Worm (Caenorhabditis elegans) whole organism, young adult: Measurements from ENCODE around the gene Y53C12A.6.

Experiments
- B0019.2 ChIP-seq: fragments of 200-800 bp; sonication (Bioruptor generic); conservative IDR thresholded peaks from 2 replicates; pipeline ENCODE4 v1.3.6; 2022; ENCODE audit warnings: missing genetic modification reagents, missing genetic modification characterization, missing compliant biosample characterization
- B0035.1 ChIP-seq: sonication (generic microtip); optimal IDR thresholded peaks from 2 replicates; lab custom pipeline; 2016; ENCODE audit warnings: missing genetic modification characterization, mild to moderate bottlenecking, missing compliant biosample characterization, missing genotype, missing genetic modification reagents
- C06A6.2 ChIP-seq: fragments of 200-800 bp; sonication (Bioruptor generic); conservative IDR thresholded peaks from 2 replicates; pipeline ENCODE4 v1.3.6; 2022; ENCODE audit warnings: missing genetic modification characterization, missing compliant biosample characterization
- F33H1.4 ChIP-seq: fragments of 200-800 bp; sonication (Bioruptor generic); IDR thresholded peaks from 2 replicates; pipeline ENCODE4 v1.3.6; 2022; ENCODE audit warnings: missing genetic modification reagents, missing genetic modification characterization, missing compliant biosample characterization
- F39B2.1 ChIP-seq: fragments of 200-800 bp; sonication (Bioruptor generic); IDR thresholded peaks from 2 replicates; pipeline ENCODE4 v1.3.6; 2022; ENCODE audit warnings: missing genetic modification reagents, missing genetic modification characterization, missing compliant biosample characterization
- K11D2.4 ChIP-seq: fragments of 200-800 bp; sonication (Bioruptor generic); IDR thresholded peaks from 2 replicates; pipeline ENCODE4 v1.3.6; 2022; ENCODE audit warnings: missing genetic modification reagents, missing genetic modification characterization, missing compliant biosample characterization
- Y56A3A.18 ChIP-seq: fragments of 200-800 bp; sonication (Bioruptor generic); IDR thresholded peaks from 2 replicates; pipeline ENCODE4 v1.3.6; 2022; ENCODE audit warnings: missing genetic modification reagents, missing genetic modification characterization, missing compliant biosample characterization
- Y67H2A.10 ChIP-seq: fragments of 200-800 bp; sonication (Bioruptor generic); conservative IDR thresholded peaks from 2 replicates; pipeline ENCODE4 v1.3.6; 2022; ENCODE audit warnings: missing genetic modification reagents, missing genetic modification characterization, missing compliant biosample characterization
- Y95B8A.8 ChIP-seq: fragments of 200-800 bp; sonication (Bioruptor generic); IDR thresholded peaks from 2 replicates; pipeline ENCODE4 v1.3.6; 2022; ENCODE audit warnings: missing genetic modification reagents, missing genetic modification characterization, missing compliant biosample characterization
- ama-1 ChIP-seq, 3 experiments: fragments of 150-350 bp in 1 of 3; sonication (generic microtip) in 2 of 3; optimal IDR thresholded peaks; 2 replicates each; lab custom pipeline; 2014 to 2018; ENCODE audit warnings: missing biosample characterization in 2 of 3, missing genetic modification characterization in 2 of 3, missing genetic modification reagents in 2 of 3
- atf-7 ChIP-seq: sonication (generic microtip); optimal IDR thresholded peaks from 2 replicates; lab custom pipeline; 2017; ENCODE audit warnings: mild to moderate bottlenecking, missing genetic modification characterization, missing compliant biosample characterization
- attf-6 ChIP-seq: fragments of 200-800 bp; sonication (Bioruptor generic); IDR thresholded peaks from 2 replicates; pipeline ENCODE4 v1.3.6; 2022; ENCODE audit warnings: missing genetic modification reagents, missing genetic modification characterization, missing compliant biosample characterization
- cebp-1 ChIP-seq, 2 experiments: fragments of 200-800 bp in 1 of 2; sonication (Bioruptor generic) in 1 of 2; sonication (generic microtip) in 1 of 2; IDR thresholded peaks in 1 of 2; optimal IDR thresholded peaks in 1 of 2; 2 replicates each; pipeline versions ENCODE4 v1.3.6 to Lab custom; 2017 to 2022; ENCODE audit warnings: missing compliant biosample characterization in 2 of 2, missing genetic modification characterization in 2 of 2, mild to moderate bottlenecking in 1 of 2, missing genetic modification reagents in 1 of 2, moderate library complexity in 1 of 2
- ceh-27 ChIP-seq: fragments of 200-800 bp; sonication (Bioruptor generic); optimal IDR thresholded peaks from 2 replicates; lab custom pipeline; 2018; ENCODE audit warnings: mild to moderate bottlenecking, missing genetic modification characterization, moderate library complexity, missing compliant biosample characterization
- chd-7 ChIP-seq: sonication (generic microtip); optimal IDR thresholded peaks from 2 replicates; lab custom pipeline; 2016; ENCODE audit warnings: mild to moderate bottlenecking, missing genetic modification characterization, moderate library complexity, missing compliant biosample characterization
- die-1 ChIP-seq: sonication (generic microtip); optimal IDR thresholded peaks from 2 replicates; lab custom pipeline; 2016; ENCODE audit warnings: missing genotype, mild to moderate bottlenecking, missing genetic modification characterization, missing compliant biosample characterization
- efl-1 ChIP-seq: fragments of 150-350 bp; optimal IDR thresholded peaks from 2 replicates; lab custom pipeline; 2014; ENCODE audit warnings: missing biosample characterization, missing genetic modification reagents, missing genetic modification characterization
- egrh-3 ChIP-seq: fragments of 200-800 bp; sonication (Bioruptor generic); IDR thresholded peaks from 2 replicates; pipeline ENCODE4 v1.3.6; 2022; ENCODE audit warnings: missing genetic modification reagents, missing genetic modification characterization, missing compliant biosample characterization
- fkh-3 ChIP-seq: sonication (generic microtip); optimal IDR thresholded peaks from 2 replicates; lab custom pipeline; 2016; ENCODE audit warnings: mild to moderate bottlenecking, missing genetic modification characterization, missing compliant biosample characterization
- hlh-12 ChIP-seq: sonication (generic microtip); optimal IDR thresholded peaks from 2 replicates; lab custom pipeline; 2016; ENCODE audit warnings: missing genetic modification characterization, missing compliant biosample characterization
- hlh-26 ChIP-seq: fragments of 200-800 bp; sonication (Bioruptor generic); conservative IDR thresholded peaks from 2 replicates; pipeline ENCODE4 v1.3.6; 2022; ENCODE audit warnings: missing genetic modification reagents, missing genetic modification characterization, missing compliant biosample characterization
- hmg-20 ChIP-seq: fragments of 200-800 bp; sonication (Bioruptor generic); IDR thresholded peaks from 2 replicates; pipeline ENCODE4 v1.3.6; 2022; ENCODE audit warnings: missing genetic modification reagents, missing genetic modification characterization, missing compliant biosample characterization
- hsf-1 ChIP-seq: fragments of 200-800 bp; sonication (Bioruptor generic); IDR thresholded peaks from 2 replicates; pipeline ENCODE4 v1.3.6; 2022; ENCODE audit warnings: missing genetic modification reagents, missing genetic modification characterization, missing compliant biosample characterization
- lsl-1 ChIP-seq: fragments of 200-800 bp; sonication (Bioruptor generic); optimal IDR thresholded peaks from 2 replicates; lab custom pipeline; 2018; ENCODE audit warnings: mild to moderate bottlenecking, missing genetic modification characterization, moderate library complexity, missing compliant biosample characterization
- lsy-27 ChIP-seq: sonication (generic microtip); optimal IDR thresholded peaks from 2 replicates; lab custom pipeline; 2017; ENCODE audit warnings: missing genetic modification characterization, mild to moderate bottlenecking, missing compliant biosample characterization, antibody characterized with exemption, missing genotype, borderline replicate concordance; ENCODE audit not compliant: insufficient read depth
- madf-6 ChIP-seq: fragments of 200-800 bp; sonication (Bioruptor generic); IDR thresholded peaks from 2 replicates; pipeline ENCODE4 v1.3.6; 2022; ENCODE audit warnings: missing genetic modification reagents, missing genetic modification characterization, missing compliant biosample characterization
- nfya-1 ChIP-seq: sonication (generic microtip); optimal IDR thresholded peaks from 2 replicates; lab custom pipeline; 2017; ENCODE audit warnings: antibody characterized with exemption, missing compliant biosample characterization, missing genetic modification characterization, borderline replicate concordance; ENCODE audit not compliant: insufficient read depth
- nhr-120 ChIP-seq: fragments of 200-800 bp; sonication (Bioruptor generic); IDR thresholded peaks from 2 replicates; pipeline ENCODE4 v1.3.6; 2022; ENCODE audit warnings: missing genetic modification characterization, missing compliant biosample characterization
- nhr-27 ChIP-seq: fragments of 200-800 bp; sonication (Bioruptor generic); optimal IDR thresholded peaks from 2 replicates; lab custom pipeline; 2018; ENCODE audit warnings: mild to moderate bottlenecking, missing genetic modification characterization, moderate library complexity, missing compliant biosample characterization
- nhr-80 ChIP-seq: sonication (generic microtip); optimal IDR thresholded peaks from 2 replicates; lab custom pipeline; 2016; ENCODE audit warnings: missing genetic modification characterization, missing compliant biosample characterization
- pbrm-1 ChIP-seq: fragments of 200-800 bp; sonication (Bioruptor generic); IDR thresholded peaks from 2 replicates; pipeline ENCODE4 v1.3.6; 2022; ENCODE audit warnings: missing genetic modification reagents, missing genetic modification characterization, missing compliant biosample characterization
- rcor-1 ChIP-seq: fragments of 200-800 bp; sonication (Bioruptor generic); IDR thresholded peaks from 2 replicates; pipeline ENCODE4 v1.3.6; 2022; ENCODE audit warnings: missing genetic modification reagents, missing genetic modification characterization, missing compliant biosample characterization
- repo-1 ChIP-seq: sonication (generic microtip); optimal IDR thresholded peaks from 2 replicates; lab custom pipeline; 2017; ENCODE audit warnings: mild to moderate bottlenecking, missing genetic modification characterization, missing compliant biosample characterization
- rpc-1 ChIP-seq, 2 experiments: fragments of 150-350 bp in 1 of 2; sonication (generic microtip) in 1 of 2; optimal IDR thresholded peaks; 2 replicates each; lab custom pipeline; 2014 to 2018; ENCODE audit warnings: missing biosample characterization in 1 of 2, missing genetic modification characterization in 1 of 2, missing genetic modification reagents in 1 of 2, missing genotype in 1 of 2
- unc-62 ChIP-seq: fragments of 150-350 bp; optimal IDR thresholded peaks from 2 replicates; lab custom pipeline; 2014; ENCODE audit warnings: missing biosample characterization, missing genetic modification reagents, missing genetic modification characterization
- zfh-2 ChIP-seq: fragments of 200-800 bp; sonication (Bioruptor generic); conservative IDR thresholded peaks from 2 replicates; pipeline ENCODE4 v1.3.6; 2022; ENCODE audit warnings: missing genetic modification reagents, missing genetic modification characterization, missing compliant biosample characterization
- zim-3 ChIP-seq: sonication (generic microtip); optimal IDR thresholded peaks from 2 replicates; lab custom pipeline; 2017; ENCODE audit warnings: mild to moderate bottlenecking, missing genetic modification characterization, moderate library complexity, missing compliant biosample characterization
- ztf-18 ChIP-seq: sonication (generic microtip); optimal IDR thresholded peaks from 2 replicates; lab custom pipeline; 2016; ENCODE audit warnings: missing genotype, mild to moderate bottlenecking, missing genetic modification characterization, missing compliant biosample characterization
- ztf-26 ChIP-seq: sonication (generic microtip); optimal IDR thresholded peaks from 2 replicates; lab custom pipeline; 2017; ENCODE audit warnings: missing genetic modification characterization, missing compliant biosample characterization
- ztf-6 ChIP-seq: fragments of 200-800 bp; sonication (Bioruptor generic); IDR thresholded peaks from 2 replicates; pipeline ENCODE4 v1.3.6; 2022; ENCODE audit warnings: missing genetic modification reagents, missing genetic modification characterization, missing compliant biosample characterization

The Y53C12A.6 gene

ce11 chrII:9706207-9706606 is 11.6 kb downstream of the Y53C12A.6 start, which contains the start of gene Y53C12A.3 (continued):
- TF ChIP-seq F39B2.1 (no peak), madf-6 (no peak), ceh-27 (GFP tag; lab: Kevin White, UChicago) (no peak), hlh-12 (tag; lab: Kevin White, UChicago) (no peak), rcor-1 (no peak), hsf-1 (no peak), B0035.1 (tag; lab: Kevin White, UChicago) (no peak), nhr-27 (tag; lab: Kevin White, UChicago) (no peak), C06A6.2 (no peak), Y95B8A.8 (GFP tag; lab: Robert Waterston, UW) (no peak), fkh-3 (tag; lab: Kevin White, UChicago) (no peak), zfh-2 (no peak), ztf-6 (GFP tag; lab: Robert Waterston, UW) (no peak)
- TF ChIP-seq, all 124 proteins: peak for 6

- TF ChIP-seq unc-62 (GFP tag; lab: Kevin White, UChicago) (no peak), atf-7 (tag; lab: Kevin White, UChicago) (no peak), ama-1 (optimal IDR thresholded peaks at IDR 0.05; lab: Kevin White, UChicago) (no peak), ama-1 (GFP tag; optimal IDR thresholded peaks at IDR 0.05; lab: Kevin White, UChicago) (peak in 1 of 2 experiments; percentile 10)
Observed at ce11 chrII:9704746-9705145, 13.1 kb downstream of the Y53C12A.6 start, which contains the start of gene Y53C12A.10. Gene Y53C12A.10, minus strand, starts transcription at chrII:9704846.

ce11 chrII:9703601-9704000 is 14.2 kb downstream of the Y53C12A.6 start, which contains the start of gene mop-25.2:
Gene mop-25.2, minus strand, starts transcription at chrII:9703701.
- TF ChIP-seq nfya-1 (tag; lab: Kevin White, UChicago) (no peak), ama-1 (optimal IDR thresholded peaks at IDR 0.05; lab: Kevin White, UChicago) (no peak), ama-1 (GFP tag; optimal IDR thresholded peaks at IDR 0.05; lab: Kevin White, UChicago) (peak in 1 of 2 experiments; percentile 10)
- TF ChIP-seq, all 124 proteins: peak for 1

DNA sequence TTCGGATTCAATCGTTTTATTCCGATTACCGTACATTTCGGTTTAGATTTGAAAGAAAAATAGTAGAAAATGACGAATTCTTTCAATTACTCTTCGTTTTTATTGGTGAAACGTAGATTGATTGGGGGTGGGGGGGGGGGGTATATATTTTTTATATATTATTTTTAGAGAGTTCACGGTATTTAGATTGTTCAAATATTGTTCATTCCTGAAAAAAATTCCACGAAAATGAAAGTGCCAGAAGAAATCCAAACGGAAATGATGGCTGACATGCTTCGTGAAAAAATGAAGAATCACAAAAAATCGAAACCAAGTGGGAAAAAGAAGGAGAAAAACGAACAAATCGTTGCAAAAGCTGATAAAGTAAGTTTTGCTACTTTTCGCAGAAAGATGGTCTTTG is 17.4 kb downstream of the Y53C12A.6 start, which contains the start of the genes Y53C12A.8 and Y53C12A.7:
TSS of gene Y53C12A.8 (minus strand) at position 101 of the 400 bp plus-strand sequence.
TSS of gene Y53C12A.7 (plus strand) at position 181 of the 400 bp plus-strand sequence.
- TF ChIP-seq pbrm-1 (GFP tag; lab: Robert Waterston, UW) (no peak), K11D2.4 (no peak), B0019.2 (no peak), rpc-1 (optimal IDR thresholded peaks at IDR 0.05; lab: Kevin White, UChicago) (no peak), rpc-1 (tag; optimal IDR thresholded peaks at IDR 0.05; lab: Kevin White, UChicago) (no peak), lsl-1 (GFP tag; lab: Kevin White, UChicago) (no peak), lsy-27 (tag; lab: Kevin White, UChicago) (no peak), efl-1 (no peak)

DNA sequence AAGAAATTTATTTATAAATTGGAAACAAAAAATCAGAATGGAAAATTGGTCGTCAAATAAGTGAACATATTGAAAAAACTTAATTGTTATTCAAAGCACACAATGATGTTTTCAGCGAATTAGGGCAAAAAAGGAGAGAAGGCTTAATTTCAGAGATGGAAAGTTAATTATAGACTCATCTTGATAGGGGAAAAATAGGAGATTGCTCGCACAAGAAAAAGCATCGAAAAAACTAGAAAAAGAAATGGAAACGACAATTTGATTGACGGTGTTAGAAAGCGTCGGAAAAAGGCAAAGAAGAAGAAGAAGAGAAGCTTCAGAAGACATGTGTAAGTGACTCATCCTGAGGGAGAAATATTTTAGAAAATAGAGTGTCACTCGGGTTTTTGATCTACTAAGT is 21.9 kb downstream of the Y53C12A.6 start:
- no peak for TF ChIP-seq attf-6
- TF ChIP-seq F33H1.4 (GFP tag; lab: Robert Waterston, UW), result no peak
- TF ChIP-seq die-1 (tag; lab: Kevin White, UChicago), result no peak
- no peak for TF ChIP-seq ztf-18 (tag; lab: Kevin White, UChicago)
- TF ChIP-seq cebp-1 (GFP tag; IDR thresholded peaks at IDR 0.05; lab: Robert Waterston, UW), result no peak
- no peak for TF ChIP-seq cebp-1 (tag; optimal IDR thresholded peaks at IDR 0.05; lab: Kevin White, UChicago)
- no peak for TF ChIP-seq hlh-26 (GFP tag; lab: Robert Waterston, UW)
- TF ChIP-seq madf-6, result no peak
- no peak for TF ChIP-seq egrh-3 (GFP tag; lab: Robert Waterston, UW)
- no peak for TF ChIP-seq hmg-20 (GFP tag; lab: Robert Waterston, UW)
- no peak for TF ChIP-seq nhr-120 (GFP tag; lab: Robert Waterston, UW)
- no peak for TF ChIP-seq chd-7 (tag; lab: Kevin White, UChicago)
- TF ChIP-seq ztf-6 (GFP tag; lab: Robert Waterston, UW), result no peak
- no peak for TF ChIP-seq ztf-26
- TF ChIP-seq zfh-2, result no peak
- no peak for TF ChIP-seq zim-3 (tag; lab: Kevin White, UChicago)
- TF ChIP-seq Y56A3A.18 (GFP tag; lab: Robert Waterston, UW), result no peak
- no peak for TF ChIP-seq nhr-80 (tag; lab: Kevin White, UChicago)
- no peak for TF ChIP-seq repo-1 (tag; lab: Kevin White, UChicago)
- no peak for TF ChIP-seq Y67H2A.10 (GFP tag; lab: Robert Waterston, UW)
